Worm (Caenorhabditis elegans) whole organism, L4 larva: ENCODE measurements around the gene seu-1.

Source experiments
- lin-13 ChIP-seq: fragments of 150-350 bp; optimal IDR thresholded peaks from 2 replicates; lab custom pipeline; 2014; ENCODE audit warnings: missing biosample characterization, missing genetic modification reagents, missing genetic modification characterization
- mdl-1 ChIP-seq, 2 experiments: fragments of 150-350 bp in 1 of 2; sonication (generic microtip) in 1 of 2; optimal IDR thresholded peaks; 2 replicates each; lab custom pipeline; 2014 to 2017; ENCODE audit warnings: missing biosample characterization in 2 of 2, missing genetic modification characterization in 2 of 2
- mep-1 ChIP-seq: fragments of 150-350 bp; sonication (generic microtip); optimal IDR thresholded peaks from 3 replicates; lab custom pipeline; 2014; ENCODE audit warnings: missing biosample characterization, missing genetic modification characterization
- unc-62 ChIP-seq, 3 experiments: fragments of 150-350 bp in 1 of 3; sonication (generic microtip); optimal IDR thresholded peaks in 2 of 3; peaks in 1 of 3; 1 replicate in 1 of 3; 2 replicates in 2 of 3; lab custom pipeline; 2014 to 2017; ENCODE audit warnings: missing biosample characterization in 3 of 3, missing genetic modification characterization in 3 of 3, missing genetic modification reagents in 3 of 3, missing genotype in 1 of 3
- ztf-11 ChIP-seq: fragments of 150-350 bp; optimal IDR thresholded peaks from 2 replicates; lab custom pipeline; 2014; ENCODE audit warnings: missing biosample characterization, missing genetic modification characterization

ce11 chrIV:6294081-6294480 is 35.4 kb upstream of the seu-1 start, which contains the start of gene hil-2:
- TF ChIP-seq mep-1 (no peak), unc-62 (GFP tag; optimal IDR thresholded peaks at IDR 0.05 in 1 of 2; lab: Kevin White, UChicago) (peak in 1 of 2 experiments; percentile 66), unc-62 (tag; optimal IDR thresholded peaks at IDR 0.05; lab: Kevin White, UChicago) (no peak), mdl-1 (tag; optimal IDR thresholded peaks at IDR 0.05; lab: Kevin White, UChicago) (no peak), lin-13 (GFP tag; lab: Kevin White, UChicago) (no peak), ztf-11 (no peak)
